Worm (Caenorhabditis elegans) whole organism, young adult: ENCODE measurements around the gene W03F9.1.

ENCODE experiments used
- B0035.1 ChIP-seq: sonication (generic microtip); optimal IDR thresholded peaks from 2 replicates; lab custom pipeline; 2016; ENCODE audit warnings: missing genetic modification characterization, mild to moderate bottlenecking, missing compliant biosample characterization, missing genotype, missing genetic modification reagents
- B0336.3 ChIP-seq: fragments of 200-800 bp; sonication (Bioruptor generic); IDR thresholded peaks from 2 replicates; pipeline ENCODE4 v1.3.6; 2022; ENCODE audit warnings: missing genetic modification characterization, missing compliant biosample characterization
- C17E4.6 ChIP-seq: fragments of 200-800 bp; sonication (Bioruptor generic); IDR thresholded peaks from 2 replicates; pipeline ENCODE4 v1.3.6; 2022; ENCODE audit warnings: missing genetic modification reagents, missing genetic modification characterization, missing compliant biosample characterization
- D2030.7 ChIP-seq: fragments of 200-800 bp; sonication (Bioruptor generic); IDR thresholded peaks from 2 replicates; pipeline ENCODE4 v1.3.6; 2022; ENCODE audit warnings: missing genetic modification reagents, missing genetic modification characterization, missing compliant biosample characterization
- F37B4.10 ChIP-seq: fragments of 200-800 bp; sonication (Bioruptor generic); IDR thresholded peaks from 2 replicates; pipeline ENCODE4 v1.3.6; 2022; ENCODE audit warnings: missing genetic modification characterization, missing compliant biosample characterization
- akir-1 ChIP-seq: fragments of 200-800 bp; sonication (Bioruptor generic); optimal IDR thresholded peaks from 2 replicates; lab custom pipeline; 2018; ENCODE audit warnings: mild to moderate bottlenecking, missing genetic modification characterization, moderate library complexity, missing compliant biosample characterization
- ceh-79 ChIP-seq: sonication (generic microtip); optimal IDR thresholded peaks from 2 replicates; lab custom pipeline; 2017; ENCODE audit warnings: mild to moderate bottlenecking, missing genetic modification characterization, missing compliant biosample characterization
- chd-7 ChIP-seq: sonication (generic microtip); optimal IDR thresholded peaks from 2 replicates; lab custom pipeline; 2016; ENCODE audit warnings: mild to moderate bottlenecking, missing genetic modification characterization, moderate library complexity, missing compliant biosample characterization
- die-1 ChIP-seq: sonication (generic microtip); optimal IDR thresholded peaks from 2 replicates; lab custom pipeline; 2016; ENCODE audit warnings: missing genotype, mild to moderate bottlenecking, missing genetic modification characterization, missing compliant biosample characterization
- lsl-1 ChIP-seq: fragments of 200-800 bp; sonication (Bioruptor generic); optimal IDR thresholded peaks from 2 replicates; lab custom pipeline; 2018; ENCODE audit warnings: mild to moderate bottlenecking, missing genetic modification characterization, moderate library complexity, missing compliant biosample characterization
- rpc-1 ChIP-seq, 2 experiments: fragments of 150-350 bp in 1 of 2; sonication (generic microtip) in 1 of 2; optimal IDR thresholded peaks; 2 replicates each; lab custom pipeline; 2014 to 2018; ENCODE audit warnings: missing biosample characterization in 1 of 2, missing genetic modification characterization in 1 of 2, missing genetic modification reagents in 1 of 2, missing genotype in 1 of 2
- ztf-28 ChIP-seq: fragments of 200-800 bp; sonication (Bioruptor generic); IDR thresholded peaks from 2 replicates; pipeline ENCODE4 v1.3.6; 2022; ENCODE audit warnings: missing genetic modification reagents, missing genetic modification characterization, missing compliant biosample characterization
- ztf-6 ChIP-seq: fragments of 200-800 bp; sonication (Bioruptor generic); IDR thresholded peaks from 2 replicates; pipeline ENCODE4 v1.3.6; 2022; ENCODE audit warnings: missing genetic modification reagents, missing genetic modification characterization, missing compliant biosample characterization

- no peak for TF ChIP-seq F37B4.10 (GFP tag; lab: Robert Waterston, UW)
- TF ChIP-seq ceh-79 (tag; lab: Kevin White, UChicago), result no peak
- no peak for TF ChIP-seq akir-1 (GFP tag; lab: Kevin White, UChicago)
- no peak for TF ChIP-seq D2030.7
- TF ChIP-seq die-1, result no peak
- TF ChIP-seq ztf-28 (GFP tag; lab: Robert Waterston, UW), result no peak
- no peak for TF ChIP-seq B0035.1 (tag; lab: Kevin White, UChicago)
- no peak for TF ChIP-seq B0336.3 (GFP tag; lab: Robert Waterston, UW)
- no peak for TF ChIP-seq C17E4.6 (GFP tag; lab: Robert Waterston, UW)
- TF ChIP-seq ztf-6, result no peak
- TF ChIP-seq lsl-1 (GFP tag; lab: Kevin White, UChicago), result no peak
- TF ChIP-seq rpc-1 (optimal IDR thresholded peaks at IDR 0.05; lab: Kevin White, UChicago), result no peak
- no peak for TF ChIP-seq rpc-1 (tag; optimal IDR thresholded peaks at IDR 0.05; lab: Kevin White, UChicago)
- TF ChIP-seq chd-7 (tag; lab: Kevin White, UChicago), result no peak
These were observed 24.8 kb upstream of the W03F9.1 start, which contains the start of gene W03F9.4 for ce11 chrV:151310-151709.
